Worm (Caenorhabditis elegans) whole organism, L3 larva: ENCODE measurements around the gene Y49F6C.7.

Source experiments
- R02D3.7 ChIP-seq: fragments of 150-350 bp; optimal IDR thresholded peaks from 2 replicates; lab custom pipeline; 2014; ENCODE audit warnings: missing biosample characterization, missing genetic modification characterization
- aly-2 ChIP-seq: fragments of 150-350 bp; optimal IDR thresholded peaks from 2 replicates; lab custom pipeline; 2014; ENCODE audit warnings: missing biosample characterization, missing genetic modification characterization
- ama-1 ChIP-seq: fragments of 150-350 bp; optimal IDR thresholded peaks from 2 replicates; lab custom pipeline; 2018
- ceh-16 ChIP-seq: sonication (generic microtip); optimal IDR thresholded peaks from 2 replicates; lab custom pipeline; 2017; ENCODE audit warnings: missing biosample characterization, missing genetic modification characterization
- ceh-82 ChIP-seq: fragments of 150-350 bp; optimal IDR thresholded peaks from 2 replicates; lab custom pipeline; 2014; ENCODE audit warnings: missing biosample characterization, missing genetic modification characterization
- egl-27 ChIP-seq: sonication (generic microtip); optimal IDR thresholded peaks from 4 replicates; lab custom pipeline; 2017; ENCODE audit warnings: missing biosample characterization, missing genetic modification reagents, missing genetic modification characterization
- elt-1 ChIP-seq: fragments of 150-350 bp; optimal IDR thresholded peaks from 2 replicates; lab custom pipeline; 2014; ENCODE audit warnings: missing biosample characterization, missing genetic modification characterization
- elt-2 ChIP-seq: sonication (generic microtip); optimal IDR thresholded peaks from 2 replicates; lab custom pipeline; 2016; ENCODE audit warnings: missing genetic modification reagents, mild to moderate bottlenecking, missing genetic modification characterization, missing compliant biosample characterization
- elt-3 ChIP-seq, 3 experiments: fragments of 150-350 bp in 1 of 3; sonication (generic microtip) in 2 of 3; optimal IDR thresholded peaks; 2 replicates in 2 of 3; 4 replicates in 1 of 3; lab custom pipeline; 2014 to 2017; ENCODE audit warnings: missing biosample characterization in 3 of 3, missing genetic modification characterization in 3 of 3
- eor-1 ChIP-seq, 2 experiments: fragments of 150-350 bp; optimal IDR thresholded peaks; 2 replicates each; lab custom pipeline; 2014 to 2018; ENCODE audit warnings: missing biosample characterization in 2 of 2, missing genetic modification characterization in 2 of 2
- fkh-2 ChIP-seq: fragments of 150-350 bp; optimal IDR thresholded peaks from 2 replicates; lab custom pipeline; 2014; ENCODE audit warnings: missing biosample characterization, missing genetic modification reagents, missing genetic modification characterization
- fos-1 ChIP-seq: fragments of 150-350 bp; optimal IDR thresholded peaks from 2 replicates; lab custom pipeline; 2014; ENCODE audit warnings: missing biosample characterization, missing genetic modification characterization
- hmg-11 ChIP-seq: sonication (generic microtip); optimal IDR thresholded peaks from 2 replicates; lab custom pipeline; 2016; ENCODE audit warnings: missing genetic modification characterization, missing compliant biosample characterization
- lin-15B ChIP-seq: fragments of 150-350 bp; optimal IDR thresholded peaks from 2 replicates; lab custom pipeline; 2014; ENCODE audit warnings: missing biosample characterization, missing genetic modification characterization
- lin-39 ChIP-seq: fragments of 150-350 bp; optimal IDR thresholded peaks from 2 replicates; lab custom pipeline; 2018; ENCODE audit warnings: missing biosample characterization, missing genetic modification reagents, missing genetic modification characterization
- lsy-12 ChIP-seq: sonication (generic microtip); optimal IDR thresholded peaks from 2 replicates; lab custom pipeline; 2016; ENCODE audit warnings: mild to moderate bottlenecking, missing genetic modification characterization, missing compliant biosample characterization
- mdl-1 ChIP-seq: fragments of 150-350 bp; optimal IDR thresholded peaks from 2 replicates; lab custom pipeline; 2014; ENCODE audit warnings: missing biosample characterization, missing genetic modification characterization
- mml-1 ChIP-seq: fragments of 150-350 bp; sonication (generic microtip); optimal IDR thresholded peaks from 3 replicates; lab custom pipeline; 2014; ENCODE audit warnings: missing biosample characterization, missing genetic modification characterization
- nhr-11 ChIP-seq: fragments of 150-350 bp; optimal IDR thresholded peaks from 2 replicates; lab custom pipeline; 2014; ENCODE audit warnings: missing biosample characterization, missing genetic modification characterization
- nhr-12 ChIP-seq: fragments of 150-350 bp; optimal IDR thresholded peaks from 2 replicates; lab custom pipeline; 2014; ENCODE audit warnings: missing biosample characterization, missing genetic modification characterization
- nhr-23 ChIP-seq: fragments of 150-350 bp; optimal IDR thresholded peaks from 2 replicates; lab custom pipeline; 2014; ENCODE audit warnings: missing biosample characterization, missing genetic modification reagents, missing genetic modification characterization
- nhr-237 ChIP-seq: fragments of 150-350 bp; optimal IDR thresholded peaks from 2 replicates; lab custom pipeline; 2014; ENCODE audit warnings: missing biosample characterization, missing genetic modification characterization
- nhr-28 ChIP-seq: fragments of 150-350 bp; optimal IDR thresholded peaks from 2 replicates; lab custom pipeline; 2014; ENCODE audit warnings: missing biosample characterization, missing genetic modification characterization
- nhr-43 ChIP-seq: sonication (generic microtip); optimal IDR thresholded peaks from 2 replicates; lab custom pipeline; 2016; ENCODE audit warnings: mild to moderate bottlenecking, missing genetic modification characterization, missing compliant biosample characterization; ENCODE audit not compliant: poor library complexity, severe bottlenecking
- pha-4 ChIP-seq: fragments of 150-350 bp; optimal IDR thresholded peaks from 2 replicates; lab custom pipeline; 2014; ENCODE audit warnings: missing biosample characterization, missing genetic modification reagents, missing genetic modification characterization
- pqm-1 ChIP-seq: fragments of 150-350 bp; optimal IDR thresholded peaks from 2 replicates; lab custom pipeline; 2017; ENCODE audit warnings: missing biosample characterization, missing genetic modification characterization, inconsistent platforms
- sea-2 ChIP-seq: fragments of 150-350 bp; sonication (generic microtip); optimal IDR thresholded peaks from 4 replicates; lab custom pipeline; 2014; ENCODE audit warnings: missing biosample characterization, missing genetic modification reagents, missing genetic modification characterization
- skn-1 ChIP-seq: fragments of 150-350 bp; optimal IDR thresholded peaks from 2 replicates; lab custom pipeline; 2014; ENCODE audit warnings: missing biosample characterization, missing genetic modification characterization
- snpc-4 ChIP-seq: fragments of 150-350 bp; optimal IDR thresholded peaks from 2 replicates; lab custom pipeline; 2014; ENCODE audit warnings: missing biosample characterization, missing genetic modification characterization
- tbx-2 ChIP-seq: sonication (generic microtip); optimal IDR thresholded peaks from 2 replicates; lab custom pipeline; 2016; ENCODE audit warnings: mild to moderate bottlenecking, missing genetic modification characterization, missing compliant biosample characterization
- unc-39 ChIP-seq: sonication (generic microtip); optimal IDR thresholded peaks from 4 replicates; lab custom pipeline; 2017; ENCODE audit warnings: missing biosample characterization, missing genetic modification characterization
- unc-62 ChIP-seq: fragments of 150-350 bp; sonication (generic microtip); optimal IDR thresholded peaks from 4 replicates; lab custom pipeline; 2014; ENCODE audit warnings: missing biosample characterization, missing genetic modification reagents, missing genetic modification characterization
- zag-1 ChIP-seq: fragments of 150-350 bp; optimal IDR thresholded peaks from 2 replicates; lab custom pipeline; 2014; ENCODE audit warnings: missing biosample characterization, missing genetic modification characterization
- ztf-11 ChIP-seq: fragments of 150-350 bp; optimal IDR thresholded peaks from 2 replicates; lab custom pipeline; 2014; ENCODE audit warnings: missing biosample characterization, missing genetic modification characterization
- ztf-4 ChIP-seq: fragments of 150-350 bp; optimal IDR thresholded peaks from 2 replicates; lab custom pipeline; 2014; ENCODE audit warnings: missing biosample characterization, missing genetic modification characterization

The Y49F6C.7 gene

ce11 chrII:3358834-3359233 is 9.2 kb downstream of the Y49F6C.7 start, which contains the start of the genes lido-14 and bath-27:
Gene lido-14, plus strand, starts transcription at chrII:3359134.
Gene bath-27, plus strand, starts transcription at chrII:3359139.
- no peak for TF ChIP-seq hmg-11 (tag; lab: Kevin White, UChicago)

ce11 chrII:3349820-3350291 is 18.1 kb downstream of the Y49F6C.7 start, which contains the start of gene F14D2.8:
Gene F14D2.8, minus strand, starts transcription at chrII:3349870.
- TF ChIP-seq unc-39 (tag; lab: Kevin White, UChicago), result no peak
- no peak for TF ChIP-seq mdl-1
- TF ChIP-seq sea-2 (GFP tag; lab: Kevin White, UChicago), result no peak
- no peak for TF ChIP-seq elt-1 (tag; lab: Kevin White, UChicago)

- TF ChIP-seq snpc-4 (tag; lab: Kevin White, UChicago), result no peak
- no peak for TF ChIP-seq ceh-16 (tag; lab: Kevin White, UChicago)
- no peak for TF ChIP-seq sea-2 (GFP tag; lab: Kevin White, UChicago)
- TF ChIP-seq aly-2 (tag; lab: Kevin White, UChicago), result no peak
- no peak for TF ChIP-seq unc-39 (tag; lab: Kevin White, UChicago)
- TF ChIP-seq R02D3.7 (tag; lab: Kevin White, UChicago), result no peak
- no peak for TF ChIP-seq elt-1 (tag; lab: Kevin White, UChicago)
- no peak for TF ChIP-seq ama-1 (lab: Kevin White, UChicago)
- no peak for TF ChIP-seq nhr-12 (tag; lab: Kevin White, UChicago)
- TF ChIP-seq lin-15B (tag; lab: Kevin White, UChicago), result no peak
- TF ChIP-seq tbx-2 (tag; lab: Kevin White, UChicago), result no peak
- TF ChIP-seq egl-27, result no peak
- no peak for TF ChIP-seq nhr-28
- no peak for TF ChIP-seq skn-1 (tag; lab: Kevin White, UChicago)
- TF ChIP-seq fkh-2, result no peak
- TF ChIP-seq, all 47 proteins: peak for 0
Measured at ce11 chrII:3347940-3348610, 19.9 kb downstream of the Y49F6C.7 start, which contains the start of the genes F14D2.14 and bath-29. Gene F14D2.14, minus strand, starts transcription at chrII:3347990. Gene bath-29, plus strand, starts transcription at chrII:3348560.

- no peak for TF ChIP-seq egl-27
- no peak for TF ChIP-seq hmg-11 (tag; lab: Kevin White, UChicago)
- TF ChIP-seq pha-4 (tag; lab: Kevin White, UChicago), result no peak
- no peak for TF ChIP-seq zag-1 (tag; lab: Kevin White, UChicago)
- TF ChIP-seq nhr-12 (tag; lab: Kevin White, UChicago), result no peak
- no peak for TF ChIP-seq elt-2 (tag; lab: Kevin White, UChicago)
- TF ChIP-seq mml-1, result no peak
- TF ChIP-seq ceh-16 (tag; lab: Kevin White, UChicago), result no peak
- no peak for TF ChIP-seq ztf-4
- no peak for TF ChIP-seq lin-39 (tag; lab: Kevin White, UChicago)
- no peak for TF ChIP-seq tbx-2 (tag; lab: Kevin White, UChicago)
- no peak for TF ChIP-seq ceh-82 (tag; lab: Kevin White, UChicago)
- no peak for TF ChIP-seq eor-1 (tag; optimal IDR thresholded peaks at IDR 0.05; lab: Kevin White, UChicago)
- no peak for TF ChIP-seq nhr-11 (tag; lab: Kevin White, UChicago)
- no peak for TF ChIP-seq lsy-12
- no peak for TF ChIP-seq ama-1 (lab: Kevin White, UChicago)
- no peak for TF ChIP-seq fos-1 (tag; lab: Kevin White, UChicago)
Measured at ce11 chrII:3346328-3346780, 21.6 kb downstream of the Y49F6C.7 start, which contains the start of gene bath-30. Gene bath-30, minus strand, starts transcription at chrII:3346378.

ce11 chrII:3344917-3345316 is 23.1 kb downstream of the Y49F6C.7 start, which contains the start of gene bath-28:
Gene bath-28, minus strand, starts transcription at chrII:3344967.
- TF ChIP-seq pqm-1 (tag; lab: Kevin White, UChicago) (no peak), ama-1 (lab: Kevin White, UChicago) (no peak), nhr-43 (tag; lab: Kevin White, UChicago) (no peak), elt-3 (tag; optimal IDR thresholded peaks at IDR 0.05; lab: Kevin White, UChicago) (no peak), unc-62 (no peak), lsy-12 (no peak), aly-2 (tag; lab: Kevin White, UChicago) (no peak), mml-1 (no peak), ztf-11 (no peak), nhr-23 (tag; lab: Kevin White, UChicago) (no peak), nhr-237 (tag; lab: Kevin White, UChicago) (no peak), elt-1 (tag; lab: Kevin White, UChicago) (no peak), ztf-4 (no peak)
- TF ChIP-seq, all 47 proteins: peak for 0
